Worm (Caenorhabditis elegans): ENCODE data around the gene F52H3.11.
A peak's percentile ranks its signal among the peaks of the same experiment; 100 is the strongest.

Gene F52H3.11

ce11 chrII:10073986-10074385, 29.0 kb upstream of the F52H3.11 start:
- TF ChIP-seq elt-3 (tag; optimal IDR thresholded peaks at IDR 0.05), result no peak
- no peak for TF ChIP-seq drap-1 (GFP tag; optimal IDR thresholded peaks at IDR 0.05)
- no peak for TF ChIP-seq elt-1 (tag; optimal IDR thresholded peaks at IDR 0.05; ENCODE audit: borderline replicate concordance, insufficient read depth)
- TF ChIP-seq unc-120 (tag; optimal IDR thresholded peaks at IDR 0.05; ENCODE audit: poor library complexity, severe bottlenecking), result no peak
- no peak for TF ChIP-seq bed-3 (GFP tag; optimal IDR thresholded peaks at IDR 0.05)
- TF ChIP-seq flh-1 (GFP tag; optimal IDR thresholded peaks at IDR 0.05), result no peak
- TF ChIP-seq tbx-8 (GFP tag; optimal IDR thresholded peaks at IDR 0.05), result no peak
- TF ChIP-seq mep-1 (tag; optimal IDR thresholded peaks at IDR 0.05), result no peak
- no peak for TF ChIP-seq hlh-1 (tag; optimal IDR thresholded peaks at IDR 0.05)
- TF ChIP-seq M03D4.4 (tag; optimal IDR thresholded peaks at IDR 0.05), result no peak
- no peak for TF ChIP-seq sem-2 (GFP tag; optimal IDR thresholded peaks at IDR 0.05)
- no peak for TF ChIP-seq ham-2 (GFP tag; optimal IDR thresholded peaks at IDR 0.05)
- no peak for TF ChIP-seq pha-4 (tag; optimal IDR thresholded peaks at IDR 0.05)
- no peak for TF ChIP-seq zip-8 (tag; optimal IDR thresholded peaks at IDR 0.05)

DNA sequence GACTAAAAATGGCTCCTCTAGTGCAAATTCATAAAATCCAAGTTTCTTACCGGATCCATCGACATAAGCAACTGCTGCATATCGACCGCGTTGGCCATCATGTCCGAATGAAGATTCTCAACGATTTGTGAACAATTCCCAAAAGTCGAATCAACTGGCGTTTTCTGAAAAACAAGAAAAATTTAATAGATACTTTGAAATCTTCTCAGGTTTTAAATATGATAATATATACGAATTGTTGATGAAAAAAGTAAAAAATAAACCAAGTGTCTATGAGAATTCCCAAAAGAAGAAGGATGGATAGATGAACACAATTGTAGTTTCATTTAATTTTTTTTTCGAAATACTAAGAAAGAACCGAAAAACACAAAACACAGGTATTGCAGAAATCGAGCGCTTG, 22.9 kb upstream of the F52H3.11 start, which contains the start of gene die-1:
Gene die-1 (minus strand): TSS at position 101 of the 400 bp plus-strand sequence.
- TF ChIP-seq nhr-76 (tag; optimal IDR thresholded peaks at IDR 0.05) (no peak), pha-4 (tag; optimal IDR thresholded peaks at IDR 0.05) (no peak), flh-1 (GFP tag; optimal IDR thresholded peaks at IDR 0.05) (no peak), nhr-2 (tag; optimal IDR thresholded peaks at IDR 0.05) (no peak), mep-1 (tag; optimal IDR thresholded peaks at IDR 0.05) (no peak), lin-32 (GFP tag; optimal IDR thresholded peaks at IDR 0.05) (no peak), ceh-43 (GFP tag; optimal IDR thresholded peaks at IDR 0.05) (no peak), drap-1 (GFP tag; optimal IDR thresholded peaks at IDR 0.05) (no peak), elt-3 (tag; optimal IDR thresholded peaks at IDR 0.05) (no peak), ceh-83 (GFP tag; optimal IDR thresholded peaks at IDR 0.05) (no peak), ceh-39 (tag; optimal IDR thresholded peaks at IDR 0.05) (no peak), nhr-28 (tag; optimal IDR thresholded peaks at IDR 0.05) (no peak), lin-13 (tag; optimal IDR thresholded peaks at IDR 0.05) (no peak), unc-39 (tag; optimal IDR thresholded peaks at IDR 0.05) (no peak), unc-120 (tag; optimal IDR thresholded peaks at IDR 0.05; ENCODE audit: poor library complexity, severe bottlenecking) (no peak), mls-2 (tag; optimal IDR thresholded peaks at IDR 0.05) (no peak), blmp-1 (tag; optimal IDR thresholded peaks at IDR 0.05) (no peak), sptf-1 (tag; optimal IDR thresholded peaks at IDR 0.05) (no peak), tbx-8 (GFP tag; optimal IDR thresholded peaks at IDR 0.05) (no peak)

DNA sequence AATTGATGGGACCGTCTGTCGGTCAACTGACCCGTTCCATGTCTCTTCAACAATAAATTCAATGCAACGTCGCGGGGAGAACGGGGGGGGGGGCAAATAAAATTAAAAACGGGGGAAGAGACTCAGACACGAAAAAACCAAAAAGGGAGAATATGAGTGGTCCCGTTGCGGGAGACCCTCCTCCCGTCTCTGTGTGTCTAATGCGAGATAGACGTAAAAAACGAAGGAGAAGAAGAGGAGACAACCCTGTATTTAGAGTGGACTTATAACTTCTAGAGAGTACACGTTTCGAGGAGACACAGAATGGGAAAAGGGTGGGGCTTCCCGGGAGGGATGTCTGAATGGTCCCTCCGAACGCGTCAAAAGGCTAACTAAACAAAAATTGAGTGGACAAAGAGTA, 20.5 kb upstream of the F52H3.11 start:
- TF ChIP-seq unc-39 (tag; optimal IDR thresholded peaks at IDR 0.05) (no peak), mab-5 (tag; optimal IDR thresholded peaks at IDR 0.05) (no peak), pha-4 (tag; optimal IDR thresholded peaks at IDR 0.05) (no peak), M03D4.4 (tag; optimal IDR thresholded peaks at IDR 0.05) (peak; percentile 24), zip-8 (tag; optimal IDR thresholded peaks at IDR 0.05) (no peak), sptf-1 (tag; optimal IDR thresholded peaks at IDR 0.05) (peak; percentile 68), cnd-1 (tag; optimal IDR thresholded peaks at IDR 0.05) (peak; percentile 84), ces-1 (GFP tag; optimal IDR thresholded peaks at IDR 0.05) (peak; percentile 82), nhr-2 (tag; optimal IDR thresholded peaks at IDR 0.05) (peak; percentile 20), mls-2 (tag; optimal IDR thresholded peaks at IDR 0.05) (peak; percentile 83), drap-1 (GFP tag; optimal IDR thresholded peaks at IDR 0.05) (peak; percentile 38), ham-2 (GFP tag; optimal IDR thresholded peaks at IDR 0.05) (peak; percentile 28), unc-120 (tag; optimal IDR thresholded peaks at IDR 0.05; ENCODE audit: poor library complexity, severe bottlenecking) (peak; percentile 39), unc-62 (GFP tag; optimal IDR thresholded peaks at IDR 0.05) (no peak), nhr-12 (tag; optimal IDR thresholded peaks at IDR 0.05) (no peak), ztf-11 (tag; optimal IDR thresholded peaks at IDR 0.05) (no peak), ceh-43 (GFP tag; optimal IDR thresholded peaks at IDR 0.05) (no peak)

- TF ChIP-seq ces-1 (GFP tag; optimal IDR thresholded peaks at IDR 0.05) (peak; percentile 66), snpc-4 (tag; optimal IDR thresholded peaks at IDR 0.05) (no peak)
These were observed 15.5 kb upstream of the F52H3.11 start, which contains the start of gene stg-1 for ce11 chrII:10060508-10060907. Gene stg-1, minus strand, starts transcription at chrII:10060660.
